Worm (Caenorhabditis elegans) whole organism, young adult: ENCODE results near the gene srh-299.
"Not testable (repeated sequence)": the region's sequence is repeated elsewhere in the genome, so short reads cannot be mapped to it uniquely, and the experiment has no call there.

Source experiments
- B0261.1 ChIP-seq: sonication (generic microtip); optimal IDR thresholded peaks from 2 replicates; lab custom pipeline; 2016; ENCODE audit warnings: mild to moderate bottlenecking, missing genetic modification characterization, moderate library complexity, missing compliant biosample characterization
- C06A6.2 ChIP-seq: fragments of 200-800 bp; sonication (Bioruptor generic); conservative IDR thresholded peaks from 2 replicates; pipeline ENCODE4 v1.3.6; 2022; ENCODE audit warnings: missing genetic modification characterization, missing compliant biosample characterization
- F52B5.7 ChIP-seq: sonication (generic microtip); optimal IDR thresholded peaks from 2 replicates; lab custom pipeline; 2016; ENCODE audit warnings: mild to moderate bottlenecking, missing genetic modification characterization, missing compliant biosample characterization
- Y53G8AR.9 ChIP-seq: fragments of 200-800 bp; sonication (Bioruptor generic); conservative IDR thresholded peaks from 2 replicates; pipeline ENCODE4 v1.3.6; 2022; ENCODE audit warnings: missing genetic modification reagents, missing genetic modification characterization, missing compliant biosample characterization
- attf-3 ChIP-seq: fragments of 200-800 bp; sonication (Bioruptor generic); conservative IDR thresholded peaks from 2 replicates; pipeline ENCODE4 v1.3.6; 2022; ENCODE audit warnings: missing genetic modification reagents, missing genetic modification characterization, missing compliant biosample characterization
- attf-5 ChIP-seq: fragments of 200-800 bp; sonication (Bioruptor generic); optimal IDR thresholded peaks from 2 replicates; lab custom pipeline; 2018; ENCODE audit warnings: mild to moderate bottlenecking, missing genetic modification characterization, missing compliant biosample characterization
- attf-6 ChIP-seq: fragments of 200-800 bp; sonication (Bioruptor generic); IDR thresholded peaks from 2 replicates; pipeline ENCODE4 v1.3.6; 2022; ENCODE audit warnings: missing genetic modification reagents, missing genetic modification characterization, missing compliant biosample characterization
- bed-1 ChIP-seq: fragments of 200-800 bp; sonication (Bioruptor generic); IDR thresholded peaks from 2 replicates; pipeline ENCODE4 v1.3.6; 2022; ENCODE audit warnings: missing genetic modification reagents, missing genetic modification characterization, missing compliant biosample characterization
- ceh-79 ChIP-seq: sonication (generic microtip); optimal IDR thresholded peaks from 2 replicates; lab custom pipeline; 2017; ENCODE audit warnings: mild to moderate bottlenecking, missing genetic modification characterization, missing compliant biosample characterization
- dox-1 ChIP-seq: fragments of 200-800 bp; sonication (Bioruptor generic); IDR thresholded peaks from 2 replicates; pipeline ENCODE4 v1.3.6; 2022; ENCODE audit warnings: missing genetic modification reagents, missing genetic modification characterization, missing compliant biosample characterization
- dpff-1 ChIP-seq: sonication (generic microtip); optimal IDR thresholded peaks from 2 replicates; lab custom pipeline; 2017; ENCODE audit warnings: mild to moderate bottlenecking, missing genetic modification characterization, missing compliant biosample characterization
- efl-1 ChIP-seq: fragments of 150-350 bp; optimal IDR thresholded peaks from 2 replicates; lab custom pipeline; 2014; ENCODE audit warnings: missing biosample characterization, missing genetic modification reagents, missing genetic modification characterization
- egrh-3 ChIP-seq: fragments of 200-800 bp; sonication (Bioruptor generic); IDR thresholded peaks from 2 replicates; pipeline ENCODE4 v1.3.6; 2022; ENCODE audit warnings: missing genetic modification reagents, missing genetic modification characterization, missing compliant biosample characterization
- ekl-4 ChIP-seq: fragments of 200-800 bp; sonication (Bioruptor generic); IDR thresholded peaks from 2 replicates; pipeline ENCODE4 v1.3.6; 2022; ENCODE audit warnings: missing genetic modification reagents, missing genetic modification characterization, missing compliant biosample characterization
- gei-17 ChIP-seq: fragments of 200-800 bp; sonication (Bioruptor generic); optimal IDR thresholded peaks from 2 replicates; lab custom pipeline; 2018; ENCODE audit warnings: mild to moderate bottlenecking, missing genetic modification characterization, missing compliant biosample characterization
- lag-1 ChIP-seq: fragments of 200-800 bp; sonication (Bioruptor generic); IDR thresholded peaks from 2 replicates; pipeline ENCODE4 v1.3.6; 2022; ENCODE audit warnings: missing genetic modification reagents, missing genetic modification characterization, missing compliant biosample characterization
- let-607 ChIP-seq, 2 experiments: fragments of 200-800 bp in 1 of 2; sonication (Bioruptor generic) in 1 of 2; sonication (generic microtip) in 1 of 2; optimal IDR thresholded peaks; 2 replicates each; lab custom pipeline; 2016 to 2018; ENCODE audit warnings: mild to moderate bottlenecking in 2 of 2, missing compliant biosample characterization in 2 of 2, missing genetic modification characterization in 2 of 2, moderate library complexity in 2 of 2, missing genotype in 1 of 2
- lin-26 ChIP-seq: fragments of 200-800 bp; sonication (Bioruptor generic); IDR thresholded peaks from 2 replicates; pipeline ENCODE4 v1.3.6; 2022; ENCODE audit warnings: missing genetic modification reagents, missing genetic modification characterization, missing compliant biosample characterization
- lin-35 ChIP-seq, 3 experiments: fragments of 150-350 bp in 2 of 3; sonication (generic microtip) in 1 of 3; optimal IDR thresholded peaks; 2 replicates each; lab custom pipeline; 2014 to 2018; ENCODE audit warnings: missing biosample characterization in 3 of 3, missing genetic modification characterization in 3 of 3, missing genetic modification reagents in 3 of 3
- lir-1 ChIP-seq: fragments of 200-800 bp; sonication (Bioruptor generic); conservative IDR thresholded peaks from 2 replicates; pipeline ENCODE4 v1.3.6; 2022; ENCODE audit warnings: missing genetic modification reagents, missing genetic modification characterization, missing compliant biosample characterization
- nfya-2 ChIP-seq: fragments of 200-800 bp; sonication (Bioruptor generic); IDR thresholded peaks from 2 replicates; pipeline ENCODE4 v1.3.6; 2022; ENCODE audit warnings: missing genetic modification reagents, missing genetic modification characterization, missing compliant biosample characterization
- nhr-27 ChIP-seq: fragments of 200-800 bp; sonication (Bioruptor generic); optimal IDR thresholded peaks from 2 replicates; lab custom pipeline; 2018; ENCODE audit warnings: mild to moderate bottlenecking, missing genetic modification characterization, moderate library complexity, missing compliant biosample characterization
- snpc-1.1 ChIP-seq: sonication (generic microtip); optimal IDR thresholded peaks from 2 replicates; lab custom pipeline; 2017; ENCODE audit warnings: missing genetic modification characterization, mild to moderate bottlenecking, missing compliant biosample characterization, antibody characterized with exemption, moderate library complexity, missing genotype, missing genetic modification reagents; ENCODE audit not compliant: insufficient read depth
- snpc-1.3 ChIP-seq: sonication (generic microtip); optimal IDR thresholded peaks from 2 replicates; lab custom pipeline; 2017; ENCODE audit warnings: missing genetic modification characterization, mild to moderate bottlenecking, missing compliant biosample characterization, antibody characterized with exemption, moderate library complexity, missing genotype, missing genetic modification reagents; ENCODE audit not compliant: insufficient read depth
- zfh-2 ChIP-seq: fragments of 200-800 bp; sonication (Bioruptor generic); conservative IDR thresholded peaks from 2 replicates; pipeline ENCODE4 v1.3.6; 2022; ENCODE audit warnings: missing genetic modification reagents, missing genetic modification characterization, missing compliant biosample characterization
- ztf-26 ChIP-seq: sonication (generic microtip); optimal IDR thresholded peaks from 2 replicates; lab custom pipeline; 2017; ENCODE audit warnings: missing genetic modification characterization, missing compliant biosample characterization

srh-299 gene

DNA sequence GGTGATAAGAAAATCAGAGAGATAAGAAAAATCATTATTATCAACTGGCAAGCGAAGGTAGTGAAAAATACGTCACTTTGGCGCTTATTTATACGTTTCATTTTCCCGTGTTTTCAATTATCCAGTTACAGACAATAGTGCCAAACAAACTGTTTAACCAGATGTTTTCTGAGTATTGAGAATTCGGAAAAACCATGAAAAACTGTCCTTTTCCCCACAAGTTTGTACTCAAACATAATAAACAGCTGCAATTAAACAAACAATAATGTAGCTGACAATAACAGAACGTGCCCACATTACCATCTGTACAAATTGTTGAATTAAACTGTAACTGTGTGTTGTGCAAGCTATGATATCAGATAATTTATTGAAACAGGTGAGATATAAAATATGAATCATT lies 42.4 kb downstream of the srh-299 start, which contains the start of the genes F35E8.1 and F35E8.2:
Gene F35E8.1, minus strand, starts transcription at position 101 of the 400 bp plus-strand sequence.
Gene F35E8.2, plus strand, starts transcription at position 132 of the 400 bp plus-strand sequence.
- TF ChIP-seq dpff-1 (tag; lab: Kevin White, UChicago); nfya-2 (GFP tag; lab: Robert Waterston, UW); lin-35 (GFP tag; optimal IDR thresholded peaks at IDR 0.05; lab: Kevin White, UChicago): not testable (repeated sequence)

- TF ChIP-seq ekl-4 (GFP tag; lab: Robert Waterston, UW) (no peak), lag-1 (no peak), egrh-3 (GFP tag; lab: Robert Waterston, UW) (no peak), Y53G8AR.9 (GFP tag; lab: Robert Waterston, UW) (no peak), let-607 (tag; optimal IDR thresholded peaks at IDR 0.05; lab: Kevin White, UChicago) (no peak), bed-1 (no peak), nfya-2 (GFP tag; lab: Robert Waterston, UW) (no peak), C06A6.2 (GFP tag; lab: Robert Waterston, UW) (no peak), dox-1 (GFP tag; lab: Robert Waterston, UW) (no peak), ceh-79 (tag; lab: Kevin White, UChicago) (no peak), ztf-26 (tag; lab: Kevin White, UChicago) (no peak), lin-26 (GFP tag; lab: Robert Waterston, UW) (no peak), nhr-27 (tag; lab: Kevin White, UChicago) (no peak)
Observed at ce11 chrV:15911848-15912247, 48.7 kb downstream of the srh-299 start, which contains the start of gene F35E8.6. Gene F35E8.6, plus strand, starts transcription at chrV:15912148.

ce11 chrV:15912677-15913076 lies 49.5 kb downstream of the srh-299 start:
- TF ChIP-seq F52B5.7, result peak; percentile 17
- TF ChIP-seq zfh-2, result peak; percentile 73
- no peak for TF ChIP-seq efl-1 (GFP tag; lab: Kevin White, UChicago)

DNA sequence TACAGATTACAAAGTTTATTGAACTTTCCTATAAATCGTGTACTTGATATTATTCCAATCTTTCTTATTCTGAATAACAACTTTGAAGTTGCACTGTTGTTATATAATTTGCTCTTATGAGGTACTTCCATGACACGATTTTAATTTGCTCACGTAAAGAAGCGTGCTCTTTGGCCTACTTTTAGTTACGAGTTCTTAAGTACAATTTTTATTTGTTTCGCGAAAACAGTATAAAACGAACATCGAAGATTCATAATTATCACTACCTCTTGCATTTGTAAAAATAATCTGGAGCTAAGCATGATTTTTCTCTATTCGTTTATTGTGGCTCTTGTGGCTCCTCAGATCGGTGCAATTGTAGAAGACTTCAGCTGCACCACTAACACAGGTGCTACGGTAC lies 50.6 kb downstream of the srh-299 start, which contains the start of gene F35E8.7:
Gene F35E8.7, plus strand, starts transcription at position 301 of the 400 bp plus-strand sequence.
- no peak for TF ChIP-seq snpc-1.1 (tag; lab: Kevin White, UChicago)
- TF ChIP-seq attf-3 (GFP tag; lab: Robert Waterston, UW), result no peak
- TF ChIP-seq gei-17 (GFP tag; lab: Kevin White, UChicago), result no peak
- TF ChIP-seq attf-6 (GFP tag; lab: Robert Waterston, UW), result no peak
- no peak for TF ChIP-seq attf-5 (GFP tag; lab: Kevin White, UChicago)
- TF ChIP-seq lir-1 (GFP tag; lab: Robert Waterston, UW), result no peak
- TF ChIP-seq snpc-1.3, result no peak
- no peak for TF ChIP-seq B0261.1 (tag; lab: Kevin White, UChicago)
